Worm (Caenorhabditis elegans) whole organism, L4 larva: Measurements from ENCODE around the gene W07E6.5.

Source experiments
- F37D6.2 ChIP-seq: sonication (generic microtip); optimal IDR thresholded peaks from 2 replicates; lab custom pipeline; 2016; ENCODE audit warnings: mild to moderate bottlenecking, missing genetic modification characterization, missing compliant biosample characterization
- F44E2.7 ChIP-seq: fragments of 200-800 bp; sonication (Bioruptor generic); IDR thresholded peaks from 2 replicates; pipeline ENCODE4 v2.1.2; 2022; ENCODE audit warnings: missing genetic modification characterization, missing compliant biosample characterization
- R02D3.7 ChIP-seq: fragments of 150-350 bp; sonication (generic microtip); optimal IDR thresholded peaks from 3 replicates; lab custom pipeline; 2014; ENCODE audit warnings: missing biosample characterization, missing genetic modification characterization
- ZK337.2 ChIP-seq: fragments of 200-800 bp; sonication (Bioruptor generic); IDR thresholded peaks from 2 replicates; pipeline ENCODE4 v1.3.6; 2022; ENCODE audit warnings: missing genetic modification reagents, missing genetic modification characterization, missing compliant biosample characterization
- ZK546.5 ChIP-seq, 2 experiments: sonication (generic microtip); optimal IDR thresholded peaks; 2 replicates each; lab custom pipeline; 2017; ENCODE audit warnings: missing biosample characterization in 2 of 2, missing genetic modification characterization in 2 of 2
- aha-1 ChIP-seq: fragments of 150-350 bp; peaks from one replicate; lab custom pipeline; 2014; ENCODE audit warnings: missing biosample characterization, missing genetic modification characterization
- ama-1 ChIP-seq: fragments of 150-350 bp; optimal IDR thresholded peaks from 2 replicates; lab custom pipeline; 2014; ENCODE audit warnings: inconsistent platforms, mixed read lengths
- arid-1 ChIP-seq: fragments of 200-800 bp; sonication (Bioruptor generic); conservative IDR thresholded peaks from 2 replicates; pipeline ENCODE4 v1.3.6; 2022; ENCODE audit warnings: missing genetic modification reagents, missing genetic modification characterization, missing compliant biosample characterization
- ceh-20 ChIP-seq: fragments of 200-800 bp; sonication (Bioruptor generic); IDR thresholded peaks from 2 replicates; pipeline ENCODE4 v1.3.6; 2022; ENCODE audit warnings: missing genetic modification reagents, missing genetic modification characterization, missing compliant biosample characterization
- cey-2 ChIP-seq: sonication (generic microtip); optimal IDR thresholded peaks from 3 replicates; lab custom pipeline; 2017; ENCODE audit warnings: missing genetic modification characterization, mild to moderate bottlenecking, missing compliant biosample characterization, antibody characterized with exemption, borderline replicate concordance; ENCODE audit not compliant: insufficient read depth
- daf-12 ChIP-seq: fragments of 150-350 bp; optimal IDR thresholded peaks from 2 replicates; lab custom pipeline; 2014; ENCODE audit warnings: missing biosample characterization, missing genetic modification reagents, missing genetic modification characterization
- daf-16 ChIP-seq, 3 experiments: sonication (generic microtip); optimal IDR thresholded peaks; 2 replicates each; lab custom pipeline; 2016 to 2017; ENCODE audit warnings: missing genetic modification characterization in 3 of 3, missing genetic modification reagents in 3 of 3, mild to moderate bottlenecking in 2 of 3, missing compliant biosample characterization in 2 of 3, missing biosample characterization in 1 of 3, moderate library complexity in 1 of 3
- dmd-6 ChIP-seq: fragments of 200-800 bp; sonication (Bioruptor generic); IDR thresholded peaks from 2 replicates; pipeline ENCODE4 v1.3.6; 2022; ENCODE audit warnings: missing genetic modification reagents, missing genetic modification characterization, missing compliant biosample characterization
- dmd-8 ChIP-seq: fragments of 200-800 bp; sonication (Bioruptor generic); IDR thresholded peaks from 2 replicates; pipeline ENCODE4 v1.3.6; 2022; ENCODE audit warnings: missing genetic modification characterization, missing compliant biosample characterization
- dve-1 ChIP-seq: sonication (generic microtip); optimal IDR thresholded peaks from 2 replicates; lab custom pipeline; 2017; ENCODE audit warnings: antibody characterized with exemption, mild to moderate bottlenecking, missing genetic modification characterization, missing compliant biosample characterization; ENCODE audit not compliant: insufficient read depth
- egl-27 ChIP-seq: sonication (generic microtip); optimal IDR thresholded peaks from 3 replicates; lab custom pipeline; 2017; ENCODE audit warnings: missing biosample characterization, missing genetic modification reagents, missing genetic modification characterization
- gei-8 ChIP-seq: fragments of 200-800 bp; sonication (Bioruptor generic); optimal IDR thresholded peaks from 2 replicates; lab custom pipeline; 2018; ENCODE audit warnings: mild to moderate bottlenecking, missing genetic modification characterization, missing compliant biosample characterization
- lin-1 ChIP-seq: fragments of 200-800 bp; sonication (Bioruptor generic); IDR thresholded peaks from 2 replicates; pipeline ENCODE4 v1.3.6; 2022; ENCODE audit warnings: missing genetic modification reagents, missing genetic modification characterization, missing compliant biosample characterization
- lin-29 ChIP-seq: fragments of 200-800 bp; sonication (Bioruptor generic); IDR thresholded peaks from 2 replicates; pipeline ENCODE4 v1.3.6; 2022; ENCODE audit warnings: missing genetic modification reagents, missing genetic modification characterization, missing compliant biosample characterization
- lir-3 ChIP-seq: sonication (generic microtip); optimal IDR thresholded peaks from 2 replicates; lab custom pipeline; 2016; ENCODE audit warnings: mild to moderate bottlenecking, missing genetic modification characterization, missing compliant biosample characterization
- lsy-2 ChIP-seq, 2 experiments: fragments of 150-350 bp in 1 of 2; sonication (generic microtip) in 1 of 2; optimal IDR thresholded peaks; 2 replicates each; lab custom pipeline; 2014 to 2017; ENCODE audit warnings: missing biosample characterization in 2 of 2, missing genetic modification characterization in 2 of 2
- mdl-1 ChIP-seq, 2 experiments: fragments of 150-350 bp in 1 of 2; sonication (generic microtip) in 1 of 2; optimal IDR thresholded peaks; 2 replicates each; lab custom pipeline; 2014 to 2017; ENCODE audit warnings: missing biosample characterization in 2 of 2, missing genetic modification characterization in 2 of 2
- mdt-29 ChIP-seq: fragments of 200-800 bp; sonication (Bioruptor generic); IDR thresholded peaks from 2 replicates; pipeline ENCODE4 v1.3.6; 2022; ENCODE audit warnings: missing genetic modification reagents, missing genetic modification characterization, missing compliant biosample characterization
- mes-2 ChIP-seq: sonication (generic microtip); optimal IDR thresholded peaks from 2 replicates; lab custom pipeline; 2016; ENCODE audit warnings: missing genotype, mild to moderate bottlenecking, missing genetic modification characterization, missing compliant biosample characterization; ENCODE audit not compliant: poor library complexity, severe bottlenecking
- mxl-2 ChIP-seq: fragments of 200-800 bp; sonication (Bioruptor generic); conservative IDR thresholded peaks from 2 replicates; pipeline ENCODE4 v1.3.6; 2022; ENCODE audit warnings: missing genetic modification reagents, missing genetic modification characterization, missing compliant biosample characterization
- mxl-3 ChIP-seq: fragments of 200-800 bp; sonication (Bioruptor generic); optimal IDR thresholded peaks from 2 replicates; lab custom pipeline; 2018; ENCODE audit warnings: mild to moderate bottlenecking, missing genetic modification characterization, missing compliant biosample characterization
- nhr-102 ChIP-seq: sonication (generic microtip); optimal IDR thresholded peaks from 2 replicates; lab custom pipeline; 2016; ENCODE audit warnings: mild to moderate bottlenecking, missing genetic modification characterization, moderate library complexity, missing compliant biosample characterization
- nhr-11 ChIP-seq: fragments of 150-350 bp; optimal IDR thresholded peaks from 2 replicates; lab custom pipeline; 2014; ENCODE audit warnings: missing biosample characterization, missing genetic modification characterization
- nhr-111 ChIP-seq: fragments of 200-800 bp; sonication (Bioruptor generic); optimal IDR thresholded peaks from 2 replicates; lab custom pipeline; 2018; ENCODE audit warnings: mild to moderate bottlenecking, missing genetic modification characterization, missing compliant biosample characterization
- nhr-48 ChIP-seq: sonication (generic microtip); optimal IDR thresholded peaks from 2 replicates; lab custom pipeline; 2016; ENCODE audit warnings: mild to moderate bottlenecking, missing genetic modification characterization, missing compliant biosample characterization
- snpc-1.2 ChIP-seq: fragments of 200-800 bp; sonication (Bioruptor generic); IDR thresholded peaks from 2 replicates; pipeline ENCODE4 v1.3.6; 2022; ENCODE audit warnings: missing genetic modification reagents, missing genetic modification characterization, missing compliant biosample characterization
- spr-3 ChIP-seq: fragments of 200-800 bp; sonication (Bioruptor generic); optimal IDR thresholded peaks from 2 replicates; lab custom pipeline; 2018; ENCODE audit warnings: mild to moderate bottlenecking, missing genetic modification characterization, missing compliant biosample characterization
- unc-62 ChIP-seq, 3 experiments: fragments of 150-350 bp in 1 of 3; sonication (generic microtip); optimal IDR thresholded peaks in 2 of 3; peaks in 1 of 3; 1 replicate in 1 of 3; 2 replicates in 2 of 3; lab custom pipeline; 2014 to 2017; ENCODE audit warnings: missing biosample characterization in 3 of 3, missing genetic modification characterization in 3 of 3, missing genetic modification reagents in 3 of 3, missing genotype in 1 of 3
- zag-1 ChIP-seq: fragments of 150-350 bp; optimal IDR thresholded peaks from 2 replicates; lab custom pipeline; 2014; ENCODE audit warnings: missing biosample characterization, missing genetic modification characterization
- ztf-7 ChIP-seq: fragments of 150-350 bp; optimal IDR thresholded peaks from 2 replicates; lab custom pipeline; 2014; ENCODE audit warnings: missing biosample characterization, missing genetic modification characterization

The W07E6.5 gene

DNA sequence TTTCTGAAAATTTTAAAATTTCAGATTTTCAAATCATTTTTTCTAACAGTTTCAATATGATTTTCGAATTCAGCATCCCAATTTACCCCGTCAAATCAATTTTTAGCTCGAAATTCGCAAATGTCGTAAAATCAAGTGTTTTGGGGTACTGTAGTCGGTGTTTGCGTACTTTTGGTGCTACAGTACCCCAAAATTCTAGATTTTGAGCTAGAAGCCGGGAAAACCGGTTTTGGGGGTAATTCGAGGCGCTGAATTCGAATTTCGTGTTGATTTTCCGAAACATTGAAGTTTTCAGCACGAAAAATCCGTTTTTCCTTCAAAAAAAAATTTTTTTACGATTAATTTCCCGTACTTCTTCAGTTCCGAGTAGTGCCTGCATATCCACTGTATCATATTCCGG is 16.9 kb upstream of the W07E6.5 start (continued):
- TF ChIP-seq gei-8 (GFP tag; lab: Kevin White, UChicago) = no peak

DNA sequence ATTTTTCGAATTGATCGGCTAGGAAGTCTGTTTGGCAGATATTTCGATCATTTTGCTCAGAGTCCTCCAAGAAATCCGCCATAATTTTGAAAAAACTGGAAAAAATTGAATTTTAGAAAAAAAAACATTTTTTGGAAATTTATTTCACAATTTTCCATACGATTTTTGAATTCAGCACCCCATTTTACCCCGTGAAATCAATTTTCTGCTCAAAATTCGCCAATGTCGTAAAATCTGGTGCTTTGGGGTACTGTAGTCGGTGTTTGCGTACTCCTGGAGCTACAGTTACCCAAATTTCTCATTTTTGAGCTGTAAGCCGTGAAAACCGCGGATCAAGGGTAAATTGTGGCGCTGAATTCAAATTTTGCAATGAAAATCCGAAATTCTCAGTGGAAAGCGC is 15.5 kb upstream of the W07E6.5 start, which contains the start of gene gvd-1:
TSS of gene gvd-1 (minus strand) at position 101 of the 400 bp plus-strand sequence.
- TF ChIP-seq dmd-8 (GFP tag; lab: Robert Waterston, UW) (no peak), arid-1 (GFP tag; lab: Robert Waterston, UW) (no peak), F37D6.2 (tag; lab: Kevin White, UChicago) (no peak), cey-2 (no peak), mdl-1 (tag; optimal IDR thresholded peaks at IDR 0.05; lab: Kevin White, UChicago) (no peak), R02D3.7 (tag; lab: Kevin White, UChicago) (no peak), gei-8 (GFP tag; lab: Kevin White, UChicago) (no peak), aha-1 (tag; lab: Kevin White, UChicago) (no peak), ztf-7 (tag; lab: Kevin White, UChicago) (no peak), zag-1 (no peak), nhr-11 (tag; lab: Kevin White, UChicago) (no peak), snpc-1.2 (GFP tag; lab: Robert Waterston, UW) (no peak), nhr-102 (tag; lab: Kevin White, UChicago) (no peak), ama-1 (lab: Kevin White, UChicago) (no peak), ZK546.5 (tag; optimal IDR thresholded peaks at IDR 0.05; lab: Kevin White, UChicago) (no peak)

DNA sequence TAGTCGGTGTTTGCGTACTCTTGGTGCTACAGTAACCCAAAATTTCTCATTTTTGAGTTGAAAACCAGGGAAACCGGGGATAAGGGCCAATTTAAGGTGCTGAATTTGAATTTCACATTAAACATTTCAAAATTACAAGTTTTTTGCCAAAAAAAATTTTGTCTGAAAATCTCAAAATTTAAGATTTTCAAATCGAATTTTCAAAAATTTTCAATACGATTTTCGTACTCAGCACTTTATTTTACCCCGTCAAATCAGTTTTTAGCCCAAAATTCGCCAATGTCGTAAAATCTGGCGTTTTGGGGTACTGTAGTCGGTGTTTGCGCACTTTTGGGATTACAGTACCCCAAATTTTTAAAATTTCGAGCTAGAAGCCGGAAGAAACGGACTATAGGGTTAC is 12.5 kb upstream of the W07E6.5 start, which contains the start of gene W10D9.3:
TSS of gene W10D9.3 (minus strand) at position 101 of the 400 bp plus-strand sequence.
- peak in 1 of 2 experiments; percentile 73 for TF ChIP-seq unc-62 (GFP tag; optimal IDR thresholded peaks at IDR 0.05 in 1 of 2; lab: Kevin White, UChicago)
- TF ChIP-seq unc-62 (tag; optimal IDR thresholded peaks at IDR 0.05; lab: Kevin White, UChicago) = no peak
- no peak for TF ChIP-seq mdt-29 (GFP tag; lab: Robert Waterston, UW)
- TF ChIP-seq, all 104 proteins: peak for 1

DNA sequence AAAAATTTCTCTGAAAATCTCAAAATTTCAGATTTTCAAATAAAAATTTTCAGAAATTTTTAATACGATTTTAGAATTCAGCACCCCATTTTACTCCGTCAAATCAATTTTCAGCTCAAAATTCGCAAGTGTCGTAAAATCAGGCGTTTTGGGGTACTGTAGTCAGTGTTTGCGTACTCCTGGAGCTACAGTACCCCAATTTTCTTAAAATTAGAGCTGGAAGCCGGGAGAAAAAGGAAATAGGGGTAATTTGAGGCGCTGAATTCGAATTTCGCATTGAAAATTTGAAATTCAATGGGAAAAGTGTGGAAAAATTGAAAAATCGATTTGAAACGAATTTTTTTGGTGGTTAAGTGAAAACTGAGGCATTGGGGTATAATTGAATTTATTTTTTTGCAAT is 12.0 kb upstream of the W07E6.5 start:
- peak in 1 of 2 experiments; percentile 58 for TF ChIP-seq lsy-2 (tag; optimal IDR thresholded peaks at IDR 0.05; lab: Kevin White, UChicago)
- no peak for TF ChIP-seq mes-2 (tag; lab: Kevin White, UChicago)

DNA sequence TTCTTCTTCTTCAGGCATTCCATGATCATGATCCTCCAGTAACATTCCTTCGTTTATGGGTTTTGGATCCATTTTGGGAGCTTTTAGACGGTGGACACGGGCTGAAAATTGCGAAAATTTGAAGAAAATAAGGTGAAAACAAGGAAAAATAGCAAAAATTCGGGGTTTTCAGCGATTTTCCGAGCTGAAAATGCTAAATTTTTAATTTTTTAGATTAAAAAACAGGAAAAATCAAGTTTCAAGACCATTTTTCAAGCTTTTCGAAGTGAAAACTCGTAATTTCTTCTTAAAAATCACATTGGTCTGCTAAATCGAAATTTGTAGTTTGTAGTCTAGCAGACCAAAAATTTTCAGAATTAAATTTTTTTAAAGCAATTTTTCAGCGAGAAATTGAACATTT is 6.0 kb upstream of the W07E6.5 start, which contains the start of gene nfyb-1:
TSS of gene nfyb-1 (minus strand) at position 101 of the 400 bp plus-strand sequence.
- peak in 1 of 2 experiments; percentile 20 for TF ChIP-seq unc-62 (GFP tag; optimal IDR thresholded peaks at IDR 0.05 in 1 of 2; lab: Kevin White, UChicago)
- TF ChIP-seq unc-62 (tag; optimal IDR thresholded peaks at IDR 0.05; lab: Kevin White, UChicago) = no peak
- no peak for TF ChIP-seq F44E2.7

DNA sequence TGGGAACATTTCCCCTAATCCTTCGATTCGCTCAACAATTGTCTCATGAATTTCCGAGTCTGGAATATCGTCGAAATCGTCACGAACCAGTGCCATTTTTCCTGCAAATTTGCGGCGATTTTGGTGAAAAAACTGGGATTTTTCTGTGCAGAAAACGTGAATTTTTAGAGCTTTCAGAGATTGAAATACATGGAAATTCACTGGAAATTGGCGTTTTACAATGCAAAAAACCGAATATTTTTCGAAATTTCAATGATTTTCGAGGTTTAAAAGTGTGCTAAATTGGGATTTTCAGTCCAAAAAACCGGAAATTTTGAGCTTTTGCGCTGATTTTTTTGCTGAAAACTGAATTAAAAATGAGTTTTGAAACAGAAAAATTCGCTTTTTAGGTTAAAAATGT is 2.9 kb upstream of the W07E6.5 start, which contains the start of gene tomm-22:
TSS of gene tomm-22 (minus strand) at position 101 of the 400 bp plus-strand sequence.
- TF ChIP-seq lin-1 (GFP tag; lab: Robert Waterston, UW) = no peak
- TF ChIP-seq ceh-20 (GFP tag; lab: Robert Waterston, UW) = no peak
- no peak for TF ChIP-seq nhr-111 (GFP tag; lab: Kevin White, UChicago)
- TF ChIP-seq ZK337.2 (GFP tag; lab: Robert Waterston, UW) = no peak
- no peak for TF ChIP-seq lin-29 (GFP tag; lab: Robert Waterston, UW)
- TF ChIP-seq spr-3 = no peak
- no peak for TF ChIP-seq cey-2
- no peak for TF ChIP-seq nhr-48
- no peak for TF ChIP-seq R02D3.7 (tag; lab: Kevin White, UChicago)
- TF ChIP-seq egl-27 (tag; lab: Kevin White, UChicago) = no peak
- no peak for TF ChIP-seq daf-12 (tag; lab: Kevin White, UChicago)
- TF ChIP-seq daf-16 (GFP tag; optimal IDR thresholded peaks at IDR 0.05; lab: Kevin White, UChicago) = no peak
- TF ChIP-seq daf-16 (tag; optimal IDR thresholded peaks at IDR 0.05; lab: Kevin White, UChicago) = no peak
- no peak for TF ChIP-seq mxl-2
- no peak for TF ChIP-seq mxl-3
- TF ChIP-seq mes-2 (tag; lab: Kevin White, UChicago) = no peak
- no peak for TF ChIP-seq dve-1
- no peak for TF ChIP-seq dmd-6 (GFP tag; lab: Robert Waterston, UW)
- TF ChIP-seq lir-3 = no peak
- no peak for TF ChIP-seq ZK546.5 (tag; optimal IDR thresholded peaks at IDR 0.05; lab: Kevin White, UChicago)
